Worm (Caenorhabditis elegans): Measurements from ENCODE around the gene F36D3.5.

Gene F36D3.5

DNA sequence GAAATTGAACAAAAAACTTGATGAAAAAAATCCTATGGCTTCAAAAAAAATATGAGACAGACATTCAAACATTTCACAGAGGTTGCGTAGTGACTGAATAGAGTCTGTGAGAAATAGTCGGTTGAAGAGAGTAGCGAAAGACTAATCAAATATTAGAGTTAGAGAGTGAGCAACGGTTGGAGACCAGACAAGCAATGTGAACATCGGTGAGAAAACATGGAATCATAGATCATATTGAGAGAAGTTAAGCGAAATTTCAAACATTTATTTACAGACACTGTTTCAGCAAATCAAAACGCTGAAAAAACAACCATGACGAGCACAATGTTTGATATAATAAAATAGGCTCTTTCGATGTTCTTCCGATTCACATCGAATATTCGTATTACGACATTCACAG, 8.4 kb downstream of the F36D3.5 start:
- TF ChIP-seq B0261.1 (tag; optimal IDR thresholded peaks at IDR 0.05) (no peak), tbx-9 (tag; optimal IDR thresholded peaks at IDR 0.05; ENCODE audit: borderline replicate concordance) (no peak), C06A6.2 (GFP tag; conservative IDR thresholded peaks at IDR 0.05) (no peak), nhr-90 (tag; optimal IDR thresholded peaks at IDR 0.05) (no peak), mel-28 (tag; optimal IDR thresholded peaks at IDR 0.05; ENCODE audit: borderline replicate concordance) (no peak), ceh-27 (GFP tag; optimal IDR thresholded peaks at IDR 0.05) (no peak), let-607 (tag; optimal IDR thresholded peaks at IDR 0.05) (no peak), attf-6 (GFP tag; IDR thresholded peaks at IDR 0.05) (no peak), lin-26 (GFP tag; IDR thresholded peaks at IDR 0.05) (no peak)

ce11 chrV:16505828-16506227, 9.2 kb downstream of the F36D3.5 start, which contains the start of gene nhr-54:
Gene nhr-54 (minus strand): TSS chrV:16505928.
- no peak for TF ChIP-seq K11D2.4 (GFP tag; IDR thresholded peaks at IDR 0.05)
- TF ChIP-seq chd-7 (tag; optimal IDR thresholded peaks at IDR 0.05), result no peak
- TF ChIP-seq fkh-3 (tag; optimal IDR thresholded peaks at IDR 0.05), result no peak
- TF ChIP-seq madf-8 (GFP tag; conservative IDR thresholded peaks at IDR 0.05), result no peak
- TF ChIP-seq F22D6.2 (tag; optimal IDR thresholded peaks at IDR 0.05), result no peak
- no peak for TF ChIP-seq egl-44 (GFP tag; IDR thresholded peaks at IDR 0.05)
- no peak for TF ChIP-seq hmg-20 (GFP tag; IDR thresholded peaks at IDR 0.05)
- TF ChIP-seq nfyb-1 (GFP tag; IDR thresholded peaks at IDR 0.05), result no peak
- no peak for TF ChIP-seq lin-35 (GFP tag; optimal IDR thresholded peaks at IDR 0.05)
- no peak for TF ChIP-seq hrde-1 (tag; optimal IDR thresholded peaks at IDR 0.05; ENCODE audit: borderline replicate concordance)
- no peak for TF ChIP-seq B0261.1 (tag; optimal IDR thresholded peaks at IDR 0.05)
- no peak for TF ChIP-seq F57C9.4 (tag; optimal IDR thresholded peaks at IDR 0.05)
- no peak for TF ChIP-seq F37B4.10 (GFP tag; IDR thresholded peaks at IDR 0.05)
- TF ChIP-seq rec-8 (tag; optimal IDR thresholded peaks at IDR 0.05), result no peak
- no peak for TF ChIP-seq ztf-22 (GFP tag; optimal IDR thresholded peaks at IDR 0.05)
- TF ChIP-seq pha-4 (tag; optimal IDR thresholded peaks at IDR 0.05), result no peak
- no peak for TF ChIP-seq mes-4 (tag; optimal IDR thresholded peaks at IDR 0.05)
- no peak for TF ChIP-seq Y67H2A.10 (GFP tag; conservative IDR thresholded peaks at IDR 0.05)

- TF ChIP-seq fkh-3 (tag; optimal IDR thresholded peaks at IDR 0.05) (no peak), ztf-3 (GFP tag; optimal IDR thresholded peaks at IDR 0.05) (no peak), die-1 (tag; optimal IDR thresholded peaks at IDR 0.05) (no peak), hmg-20 (GFP tag; IDR thresholded peaks at IDR 0.05) (no peak), ztf-18 (tag; optimal IDR thresholded peaks at IDR 0.05) (no peak), hlh-26 (GFP tag; conservative IDR thresholded peaks at IDR 0.05) (no peak), let-607 (tag; optimal IDR thresholded peaks at IDR 0.05) (no peak), hsf-1 (GFP tag; IDR thresholded peaks at IDR 0.05) (no peak)
These were observed 11.9 kb downstream of the F36D3.5 start, which contains the start of gene F36D3.14 for ce11 chrV:16503164-16503563. Gene F36D3.14 (minus strand): TSS chrV:16503264.

ce11 chrV:16499006-16499405, 16.0 kb downstream of the F36D3.5 start, which contains the start of gene F36D3.1:
Gene F36D3.1 (plus strand): TSS chrV:16499352.
- no peak for TF ChIP-seq xnd-1 (tag; optimal IDR thresholded peaks at IDR 0.05)
- no peak for TF ChIP-seq snpc-4 (GFP tag; optimal IDR thresholded peaks at IDR 0.05)
- peak in 2 of 4 experiments; percentile 3 to 45 for TF ChIP-seq snpc-4 (tag; optimal IDR thresholded peaks at IDR 0.05)
- TF ChIP-seq unc-62 (GFP tag; optimal IDR thresholded peaks at IDR 0.05), result no peak
- no peak for TF ChIP-seq ztf-25 (GFP tag; IDR thresholded peaks at IDR 0.05)
- TF ChIP-seq madf-3 (GFP tag; IDR thresholded peaks at IDR 0.05), result no peak
- no peak for TF ChIP-seq ceh-79 (tag; optimal IDR thresholded peaks at IDR 0.05)
- no peak for TF ChIP-seq rcor-1 (GFP tag; IDR thresholded peaks at IDR 0.05)
- no peak for TF ChIP-seq Y53G8AR.9 (GFP tag; conservative IDR thresholded peaks at IDR 0.05)
- no peak for TF ChIP-seq ztf-26 (tag; optimal IDR thresholded peaks at IDR 0.05)
- TF ChIP-seq him-1 (tag; optimal IDR thresholded peaks at IDR 0.05), result no peak
- TF ChIP-seq dox-1 (GFP tag; IDR thresholded peaks at IDR 0.05), result no peak
- TF ChIP-seq sea-2 (GFP tag; IDR thresholded peaks at IDR 0.05), result no peak
- peak; percentile 21 for TF ChIP-seq dpl-1 (GFP tag; optimal IDR thresholded peaks at IDR 0.05)
- no peak for TF ChIP-seq attf-6 (GFP tag; IDR thresholded peaks at IDR 0.05)
- peak; percentile 35 for TF ChIP-seq lin-54 (GFP tag; optimal IDR thresholded peaks at IDR 0.05)

Data from whole organism, young adult.